Fruit fly (Drosophila melanogaster): ENCODE results near the gene CG4408.

Gene CG4408

DNA sequence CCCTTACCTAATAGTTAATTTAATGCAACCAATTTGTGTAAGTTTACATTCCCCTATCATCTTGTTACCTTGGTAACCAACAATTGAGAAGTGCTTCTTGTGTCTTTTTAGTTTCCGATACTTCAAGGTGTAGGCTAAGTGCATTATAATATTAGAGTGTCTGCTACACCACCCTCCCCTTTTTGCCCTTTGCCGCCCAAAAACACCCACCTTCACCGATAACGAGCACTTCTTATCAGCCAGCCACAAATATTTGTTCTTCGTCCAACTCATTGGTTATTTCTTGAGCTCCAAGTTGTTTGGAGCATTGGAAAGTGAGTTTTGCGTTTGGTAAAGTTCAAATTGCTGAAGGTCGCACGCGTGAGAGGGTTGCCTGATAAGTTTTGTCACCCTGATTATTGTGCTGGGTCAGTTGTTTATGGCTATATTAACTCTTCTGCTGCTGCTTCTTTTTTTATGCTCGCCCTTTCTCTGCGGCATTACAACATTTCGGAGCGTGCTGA is 31.5 kb downstream of the CG4408 start (continued):
- TF ChIP-seq inv (GFP tag; IDR thresholded peaks at IDR 0.05; ENCODE audit: partially characterized antibody) (no peak), CG3726 (GFP tag; IDR thresholded peaks at IDR 0.05) (no peak), bsh (GFP tag; optimal IDR thresholded peaks at IDR 0.05) (peak in 1 of 2 experiments; percentile 2), ssp (GFP tag; IDR thresholded peaks at IDR 0.05) (no peak), zen (tag; optimal IDR thresholded peaks at IDR 0.05) (no peak), CG30020 (tag; optimal IDR thresholded peaks at IDR 0.05) (no peak), CG4404 (GFP tag; IDR thresholded peaks at IDR 0.05) (0 out of 2 replicates have a peak, but pooled peaks have one; percentile 7), CG11696 (GFP tag; IDR thresholded peaks at IDR 0.05) (peak; percentile 16; the same call in 1 of the 2 replicates), al (GFP tag; IDR thresholded peaks at IDR 0.05) (no peak), CG9932 (GFP tag; IDR thresholded peaks at IDR 0.05) (0 out of 2 replicates have a peak, but pooled peaks have one; percentile 17), salm (tag; optimal IDR thresholded peaks at IDR 0.05) (no peak), CG16779 (GFP tag; IDR thresholded peaks at IDR 0.05) (0 out of 2 replicates have a peak, but pooled peaks have one; percentile 39), mam (GFP tag; optimal IDR thresholded peaks at IDR 0.05) (peak; percentile 1), nom (GFP tag; optimal IDR thresholded peaks at IDR 0.05) (no peak), HLHmδ (GFP tag; optimal IDR thresholded peaks at IDR 0.05) (peak; percentile 56), CG8281 (tag; optimal IDR thresholded peaks at IDR 0.05) (no peak), sna (GFP tag; IDR thresholded peaks at IDR 0.05; ENCODE audit: partially characterized antibody) (no peak), ranshi (GFP tag; IDR thresholded peaks at IDR 0.05) (no peak), CG5245 (GFP tag; optimal IDR thresholded peaks at IDR 0.05) (peak; percentile 2), Meics (GFP tag; optimal IDR thresholded peaks at IDR 0.05) (no peak), CG17912 (GFP tag; optimal IDR thresholded peaks at IDR 0.05) (no peak), CG12659 (GFP tag; optimal IDR thresholded peaks at IDR 0.05) (no peak), dmrt11E (tag; optimal IDR thresholded peaks at IDR 0.05) (no peak), CG2678 (tag; optimal IDR thresholded peaks at IDR 0.05) (peak; percentile 29), CG10209 (GFP tag; optimal IDR thresholded peaks at IDR 0.05) (no peak), vnd (GFP tag; IDR thresholded peaks at IDR 0.05; ENCODE audit: partially characterized antibody) (0 out of 3 replicates have a peak, but pooled peaks have one; percentile 45), CG12219 (GFP tag; optimal IDR thresholded peaks at IDR 0.05) (no peak), sug (tag; optimal IDR thresholded peaks at IDR 0.05) (peak; percentile 66), gem (tag; optimal IDR thresholded peaks at IDR 0.05) (peak; percentile 28), pb (GFP tag; optimal IDR thresholded peaks at IDR 0.05) (no peak), pan (optimal IDR thresholded peaks at IDR 0.05) (no peak), pan (GFP tag; optimal IDR thresholded peaks at IDR 0.05 in 1 of 2, IDR thresholded peaks at IDR 0.05 in 1 of 2) (peak in 1 of 2 experiments; percentile 39), cwo (GFP tag; optimal IDR thresholded peaks at IDR 0.05) (peak; percentile 51), ro (GFP tag; IDR thresholded peaks at IDR 0.05) (no peak), bigmax (GFP tag; optimal IDR thresholded peaks at IDR 0.05) (no peak), CG11723 (GFP tag; optimal IDR thresholded peaks at IDR 0.05) (no peak), Aef1 (GFP tag; IDR thresholded peaks at IDR 0.05) (no peak), CG2129 (GFP tag; IDR thresholded peaks at IDR 0.05; ENCODE audit: partially characterized antibody) (no peak), bbx (GFP tag; IDR thresholded peaks at IDR 0.05; ENCODE audit: partially characterized antibody) (no peak), lilli (GFP tag; optimal IDR thresholded peaks at IDR 0.05) (peak; percentile 14), pfk (GFP tag; optimal IDR thresholded peaks at IDR 0.05) (no peak), CG17829 (tag; optimal IDR thresholded peaks at IDR 0.05) (no peak), CG4730 (GFP tag; IDR thresholded peaks at IDR 0.05) (no peak), caup (GFP tag; optimal IDR thresholded peaks at IDR 0.05; ENCODE audit: severe bottlenecking) (peak; percentile 4), crol (GFP tag; IDR thresholded peaks at IDR 0.05) (peak; percentile 69), CG13123 (GFP tag; optimal IDR thresholded peaks at IDR 0.05) (no peak), CG6272 (GFP tag; IDR thresholded peaks at IDR 0.05) (no peak), maf-S (GFP tag; optimal IDR thresholded peaks at IDR 0.05) (peak; percentile 26), CG10543 (GFP tag; optimal IDR thresholded peaks at IDR 0.05) (no peak), Mes4 (GFP tag; optimal IDR thresholded peaks at IDR 0.05) (no peak)

Measured in whole organism, embryonic.